Fruit fly (Drosophila melanogaster): ENCODE measurements around the gene CG46310.

dm6 chr3R:23132299-23132698 lies 41.4 kb upstream of the CG46310 start:
- TF ChIP-seq psq (optimal IDR thresholded peaks at IDR 0.05) (no peak), Sin3A (optimal IDR thresholded peaks at IDR 0.05) (no peak)

Measured in Kc167 (cell line).